Fruit fly (Drosophila melanogaster) whole organism, wandering third instar larva: ENCODE measurements around the gene PGRP-LC.

Experiments used
- Abd-B ChIP-seq: fragments of >200 bp; optimal IDR thresholded peaks from 2 replicates; lab custom pipeline; 2017; ENCODE audit warnings: missing biosample characterization, missing genetic modification characterization
- CG32264 ChIP-seq: fragments of 200-800 bp; sonication (Bioruptor generic); optimal IDR thresholded peaks from 2 replicates; lab custom pipeline; 2016; ENCODE audit warnings: missing biosample characterization, missing genetic modification characterization
- Dfd ChIP-seq: fragments of >200 bp; optimal IDR thresholded peaks from 2 replicates; lab custom pipeline; 2017; ENCODE audit warnings: missing biosample characterization, missing genetic modification characterization
- Hr83 ChIP-seq: fragments of 200-300 bp; sonication (Bioruptor generic); optimal IDR thresholded peaks from 2 replicates; lab custom pipeline; 2016; ENCODE audit warnings: missing biosample characterization, mild to moderate bottlenecking, missing genetic modification characterization, moderate library complexity; ENCODE audit not compliant: poor library complexity, severe bottlenecking
- Myc ChIP-seq: fragments of >200 bp; optimal IDR thresholded peaks from 2 replicates; lab custom pipeline; 2017
- Vsx2 ChIP-seq: fragments of 200-300, 225-300 bp; sonication (Bioruptor generic); optimal IDR thresholded peaks from 2 replicates; lab custom pipeline; 2018; ENCODE audit warnings: missing biosample characterization, missing genetic modification characterization; ENCODE audit not compliant: partially characterized antibody

dm6 chr3L:9372278-9372975, 33.8 kb downstream of the PGRP-LC start, which contains the start of the genes Hsp67Bc, CG4456 and Hsp22:
- TF ChIP-seq CG32264 (GFP tag; lab: Kevin White, UChicago) (no peak), Dfd (GFP tag; lab: Kevin White, UChicago) (no peak), Abd-B (GFP tag; lab: Kevin White, UChicago) (no peak), Myc (lab: Kevin White, UChicago) (no peak), Vsx2 (GFP tag; lab: Kevin White, UChicago) (no peak), Hr83 (no peak)
